Worm (Caenorhabditis elegans) whole organism, L2 larva: Measurements from ENCODE around the gene F49F1.5.

Experiments
- F13H6.1 ChIP-seq: sonication (generic microtip); optimal IDR thresholded peaks from 2 replicates; lab custom pipeline; 2016; ENCODE audit warnings: missing genetic modification characterization, missing compliant biosample characterization
- Y55F3AM.14 ChIP-seq: fragments of 200-800 bp; sonication (Bioruptor generic); optimal IDR thresholded peaks from 2 replicates; lab custom pipeline; 2018; ENCODE audit warnings: mild to moderate bottlenecking, missing genetic modification characterization, missing compliant biosample characterization
- alr-1 ChIP-seq: fragments of 150-350 bp; optimal IDR thresholded peaks from 2 replicates; lab custom pipeline; 2014; ENCODE audit warnings: missing biosample characterization, missing genetic modification characterization
- aly-2 ChIP-seq: fragments of 150-350 bp; optimal IDR thresholded peaks from 2 replicates; lab custom pipeline; 2014; ENCODE audit warnings: missing biosample characterization, missing genetic modification characterization
- ama-1 ChIP-seq: fragments of 150-350 bp; optimal IDR thresholded peaks from 2 replicates; lab custom pipeline; 2018; ENCODE audit warnings: inconsistent platforms
- ceh-16 ChIP-seq: fragments of 150-350 bp; optimal IDR thresholded peaks from 2 replicates; lab custom pipeline; 2014; ENCODE audit warnings: missing biosample characterization, missing genetic modification characterization
- ceh-82 ChIP-seq: fragments of 150-350 bp; optimal IDR thresholded peaks from 2 replicates; lab custom pipeline; 2014; ENCODE audit warnings: missing biosample characterization, missing genetic modification characterization
- crh-2 ChIP-seq: sonication (generic microtip); optimal IDR thresholded peaks from 2 replicates; lab custom pipeline; 2017; ENCODE audit warnings: missing biosample characterization, missing genetic modification characterization
- egl-27 ChIP-seq: sonication (generic microtip); optimal IDR thresholded peaks from 3 replicates; lab custom pipeline; 2017; ENCODE audit warnings: missing biosample characterization, missing genetic modification reagents, missing genetic modification characterization
- fos-1 ChIP-seq: fragments of 150-350 bp; optimal IDR thresholded peaks from 2 replicates; lab custom pipeline; 2014; ENCODE audit warnings: missing biosample characterization, missing genetic modification characterization
- lin-39 ChIP-seq: fragments of 150-350 bp; optimal IDR thresholded peaks from 2 replicates; lab custom pipeline; 2014; ENCODE audit warnings: missing biosample characterization, missing genetic modification reagents, missing genetic modification characterization
- mab-5 ChIP-seq: fragments of 150-350 bp; optimal IDR thresholded peaks from 2 replicates; lab custom pipeline; 2014; ENCODE audit warnings: missing biosample characterization, missing genetic modification characterization
- mbf-1 ChIP-seq: sonication (generic microtip); optimal IDR thresholded peaks from 2 replicates; lab custom pipeline; 2017; ENCODE audit warnings: missing biosample characterization, missing genetic modification characterization
- nhr-237 ChIP-seq: fragments of 150-350 bp; optimal IDR thresholded peaks from 2 replicates; lab custom pipeline; 2014; ENCODE audit warnings: missing biosample characterization, missing genetic modification characterization
- unc-62 ChIP-seq: fragments of 150-350 bp; optimal IDR thresholded peaks from 2 replicates; lab custom pipeline; 2014; ENCODE audit warnings: missing biosample characterization, missing genetic modification reagents, missing genetic modification characterization
- ztf-4 ChIP-seq: fragments of 150-350 bp; optimal IDR thresholded peaks from 2 replicates; lab custom pipeline; 2014; ENCODE audit warnings: missing biosample characterization, missing genetic modification characterization

F49F1.5 gene

ce11 chrIV:4070810-4071209 is 49.4 kb downstream of the F49F1.5 start:
- no peak for TF ChIP-seq F13H6.1 (tag; lab: Kevin White, UChicago)
- no peak for TF ChIP-seq unc-62 (GFP tag; lab: Kevin White, UChicago)
- TF ChIP-seq ceh-16, result no peak
- TF ChIP-seq ceh-82, result no peak
- TF ChIP-seq nhr-237 (tag; lab: Kevin White, UChicago), result no peak
- TF ChIP-seq ztf-4 (tag; lab: Kevin White, UChicago), result no peak
- no peak for TF ChIP-seq mbf-1 (tag; lab: Kevin White, UChicago)
- no peak for TF ChIP-seq ama-1 (lab: Kevin White, UChicago)
- TF ChIP-seq alr-1 (tag; lab: Kevin White, UChicago), result no peak
- no peak for TF ChIP-seq mab-5 (tag; lab: Kevin White, UChicago)
- TF ChIP-seq lin-39, result no peak
- no peak for TF ChIP-seq Y55F3AM.14 (GFP tag; lab: Kevin White, UChicago)
- TF ChIP-seq fos-1 (tag; lab: Kevin White, UChicago), result no peak
- TF ChIP-seq aly-2 (tag; lab: Kevin White, UChicago), result no peak
- TF ChIP-seq crh-2 (tag; lab: Kevin White, UChicago), result no peak
- no peak for TF ChIP-seq egl-27 (tag; lab: Kevin White, UChicago)
